Worm (Caenorhabditis elegans): ENCODE data around the gene pho-8.

The pho-8 gene

ce11 chrV:11859082-11859858 lies 25.9 kb downstream of the pho-8 start:
- TF ChIP-seq ref-1 (GFP tag; conservative IDR thresholded peaks at IDR 0.05), result no peak
- no peak for TF ChIP-seq T22C8.4 (GFP tag; IDR thresholded peaks at IDR 0.05)
- no peak for TF ChIP-seq tab-1 (GFP tag; IDR thresholded peaks at IDR 0.05)
- TF ChIP-seq flt-1 (GFP tag; IDR thresholded peaks at IDR 0.05), result no peak
- TF ChIP-seq ztf-23 (GFP tag; IDR thresholded peaks at IDR 0.05), result no peak
- TF ChIP-seq med-1 (GFP tag; optimal IDR thresholded peaks at IDR 0.05; ENCODE audit: insufficient read depth), result no peak
- no peak for TF ChIP-seq cog-1 (tag; optimal IDR thresholded peaks at IDR 0.05)
- TF ChIP-seq ztf-29 (GFP tag; IDR thresholded peaks at IDR 0.05), result no peak
- TF ChIP-seq klf-2 (GFP tag; conservative IDR thresholded peaks at IDR 0.05), result no peak

DNA sequence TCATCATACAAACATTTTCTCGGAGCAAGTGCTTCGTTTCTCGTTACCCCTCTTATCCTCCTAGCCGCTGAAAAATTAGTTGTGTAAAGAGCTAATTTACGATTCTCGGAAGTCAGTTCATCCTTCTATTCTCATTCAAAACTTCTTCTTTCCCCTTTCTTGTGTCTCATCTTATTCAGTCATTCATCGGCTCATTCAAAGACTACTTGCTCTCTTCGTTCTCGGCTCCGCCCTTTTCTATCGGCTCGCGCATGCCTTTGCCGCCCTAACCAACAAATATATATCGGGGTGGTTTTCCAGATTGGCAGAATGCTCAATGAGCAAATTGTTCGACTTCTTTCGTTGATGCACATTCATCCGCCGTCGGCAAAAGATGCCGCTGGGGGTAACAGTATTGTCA lies 27.0 kb downstream of the pho-8 start, which contains the start of gene R13H4.5:
Gene R13H4.5 (plus strand): TSS at position 301 of the 400 bp plus-strand sequence.
- TF ChIP-seq ztf-23 (GFP tag; IDR thresholded peaks at IDR 0.05), result no peak
- TF ChIP-seq ztf-29 (GFP tag; IDR thresholded peaks at IDR 0.05), result no peak
- no peak for TF ChIP-seq ref-1 (GFP tag; conservative IDR thresholded peaks at IDR 0.05)
- TF ChIP-seq tab-1 (GFP tag; IDR thresholded peaks at IDR 0.05), result no peak
- no peak for TF ChIP-seq flt-1 (GFP tag; IDR thresholded peaks at IDR 0.05)
- TF ChIP-seq cog-1 (tag; optimal IDR thresholded peaks at IDR 0.05), result no peak
- TF ChIP-seq T22C8.4 (GFP tag; IDR thresholded peaks at IDR 0.05), result no peak
- TF ChIP-seq med-1 (GFP tag; optimal IDR thresholded peaks at IDR 0.05; ENCODE audit: insufficient read depth), result no peak
- TF ChIP-seq klf-2 (GFP tag; conservative IDR thresholded peaks at IDR 0.05), result no peak

DNA sequence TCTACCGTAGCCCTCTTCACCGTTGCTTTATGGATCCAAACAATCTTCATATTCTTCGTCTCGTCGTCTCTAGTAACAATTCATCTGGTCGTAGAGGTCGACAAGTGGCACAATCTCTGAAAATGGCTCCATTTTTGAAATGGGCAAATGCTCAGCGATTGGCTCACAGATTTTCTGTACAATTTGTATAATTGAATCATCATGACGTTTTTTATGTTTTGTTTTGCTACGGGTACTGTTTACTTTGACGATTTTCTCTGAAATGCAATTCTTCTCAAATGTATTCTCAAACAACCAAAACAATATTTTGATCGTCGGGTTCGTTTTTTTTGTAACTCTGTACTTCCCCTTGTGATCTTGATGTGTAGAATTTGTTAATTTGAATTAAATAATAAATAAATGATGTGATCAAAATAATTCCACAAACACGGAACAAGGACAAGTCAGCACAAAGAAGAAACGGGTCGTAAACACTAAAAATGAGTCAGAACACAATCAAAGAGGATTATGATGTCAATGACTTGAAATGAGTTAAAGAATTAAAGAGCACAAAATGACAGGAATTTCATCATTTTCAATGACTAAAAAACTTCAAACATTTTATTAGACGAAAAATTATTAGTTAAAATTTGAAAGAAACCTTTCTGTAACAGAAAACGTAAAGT lies 28.6 kb downstream of the pho-8 start:
- TF ChIP-seq ref-1 (GFP tag; conservative IDR thresholded peaks at IDR 0.05) (no peak), tab-1 (GFP tag; IDR thresholded peaks at IDR 0.05) (no peak), T22C8.4 (GFP tag; IDR thresholded peaks at IDR 0.05) (no peak), ztf-23 (GFP tag; IDR thresholded peaks at IDR 0.05) (no peak), med-1 (GFP tag; optimal IDR thresholded peaks at IDR 0.05; ENCODE audit: insufficient read depth) (no peak), klf-2 (GFP tag; conservative IDR thresholded peaks at IDR 0.05) (no peak), cog-1 (tag; optimal IDR thresholded peaks at IDR 0.05) (no peak), ztf-29 (GFP tag; IDR thresholded peaks at IDR 0.05) (no peak), flt-1 (GFP tag; IDR thresholded peaks at IDR 0.05) (no peak)

- TF ChIP-seq flt-1 (GFP tag; IDR thresholded peaks at IDR 0.05) (no peak), T22C8.4 (GFP tag; IDR thresholded peaks at IDR 0.05) (no peak), cog-1 (tag; optimal IDR thresholded peaks at IDR 0.05) (no peak)
Observed at ce11 chrV:11862817-11863216, 29.4 kb downstream of the pho-8 start, which contains the start of gene R13H4.6. TSS of gene R13H4.6 (plus strand) at chrV:11863117.

ce11 chrV:11868142-11868541 lies 34.7 kb downstream of the pho-8 start, which contains the start of gene R13H4.7:
TSS of gene R13H4.7 (minus strand) at chrV:11868242.
- TF ChIP-seq ztf-23 (GFP tag; IDR thresholded peaks at IDR 0.05) (no peak), T22C8.4 (GFP tag; IDR thresholded peaks at IDR 0.05) (no peak), ztf-29 (GFP tag; IDR thresholded peaks at IDR 0.05) (no peak), med-1 (GFP tag; optimal IDR thresholded peaks at IDR 0.05; ENCODE audit: insufficient read depth) (no peak), flt-1 (GFP tag; IDR thresholded peaks at IDR 0.05) (no peak), tab-1 (GFP tag; IDR thresholded peaks at IDR 0.05) (no peak), cog-1 (tag; optimal IDR thresholded peaks at IDR 0.05) (no peak), ref-1 (GFP tag; conservative IDR thresholded peaks at IDR 0.05) (no peak), klf-2 (GFP tag; conservative IDR thresholded peaks at IDR 0.05) (no peak)

DNA sequence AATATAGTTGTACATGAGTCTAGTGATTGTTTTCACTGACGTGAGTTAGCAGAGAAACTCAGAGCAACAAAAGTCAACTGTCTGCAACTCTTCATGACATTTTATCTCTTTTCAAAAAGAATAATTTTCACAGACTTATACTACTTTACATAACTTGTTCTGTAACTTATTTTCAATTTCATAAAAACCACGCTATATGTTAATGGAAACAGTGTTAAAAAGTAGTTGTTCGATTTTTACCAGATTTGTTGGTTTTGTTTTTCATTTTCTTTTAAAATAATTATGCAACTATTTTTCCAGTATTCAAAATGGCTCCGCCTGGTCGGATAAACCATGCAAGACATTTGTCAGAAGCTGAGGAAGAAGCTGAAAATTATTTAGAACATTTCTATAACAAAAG lies 41.6 kb downstream of the pho-8 start, which contains the start of gene sulp-4:
Gene sulp-4 (plus strand): TSS at position 301 of the 400 bp plus-strand sequence.
- TF ChIP-seq med-1 (GFP tag; optimal IDR thresholded peaks at IDR 0.05; ENCODE audit: insufficient read depth), result no peak
- no peak for TF ChIP-seq ref-1 (GFP tag; conservative IDR thresholded peaks at IDR 0.05)
- TF ChIP-seq tab-1 (GFP tag; IDR thresholded peaks at IDR 0.05), result no peak
- TF ChIP-seq cog-1 (tag; optimal IDR thresholded peaks at IDR 0.05), result no peak
- no peak for TF ChIP-seq T22C8.4 (GFP tag; IDR thresholded peaks at IDR 0.05)
- no peak for TF ChIP-seq flt-1 (GFP tag; IDR thresholded peaks at IDR 0.05)
- no peak for TF ChIP-seq ztf-29 (GFP tag; IDR thresholded peaks at IDR 0.05)
- no peak for TF ChIP-seq klf-2 (GFP tag; conservative IDR thresholded peaks at IDR 0.05)
- TF ChIP-seq ztf-23 (GFP tag; IDR thresholded peaks at IDR 0.05), result no peak

DNA sequence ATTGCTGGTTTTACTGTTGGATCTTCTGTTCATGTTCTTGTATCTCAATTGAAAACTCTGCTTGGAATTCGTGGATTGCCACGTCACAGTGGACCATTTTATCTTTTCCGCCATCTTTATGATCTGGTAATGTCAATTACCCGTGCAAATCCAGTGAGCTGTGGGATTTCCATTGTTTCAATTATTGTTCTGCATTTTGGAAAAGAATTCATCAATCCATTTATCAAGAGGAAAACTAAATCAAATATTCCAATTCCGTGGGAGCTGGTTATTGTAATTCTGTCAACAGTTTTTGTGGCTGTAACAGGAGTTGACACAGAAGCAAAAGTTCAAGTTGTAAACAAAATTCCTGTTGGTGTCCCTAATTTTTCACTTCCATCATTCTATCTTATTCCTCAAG lies 43.2 kb downstream of the pho-8 start:
- TF ChIP-seq med-1 (GFP tag; optimal IDR thresholded peaks at IDR 0.05; ENCODE audit: insufficient read depth) (no peak), ztf-29 (GFP tag; IDR thresholded peaks at IDR 0.05) (no peak), cog-1 (tag; optimal IDR thresholded peaks at IDR 0.05) (no peak), T22C8.4 (GFP tag; IDR thresholded peaks at IDR 0.05) (no peak)

DNA sequence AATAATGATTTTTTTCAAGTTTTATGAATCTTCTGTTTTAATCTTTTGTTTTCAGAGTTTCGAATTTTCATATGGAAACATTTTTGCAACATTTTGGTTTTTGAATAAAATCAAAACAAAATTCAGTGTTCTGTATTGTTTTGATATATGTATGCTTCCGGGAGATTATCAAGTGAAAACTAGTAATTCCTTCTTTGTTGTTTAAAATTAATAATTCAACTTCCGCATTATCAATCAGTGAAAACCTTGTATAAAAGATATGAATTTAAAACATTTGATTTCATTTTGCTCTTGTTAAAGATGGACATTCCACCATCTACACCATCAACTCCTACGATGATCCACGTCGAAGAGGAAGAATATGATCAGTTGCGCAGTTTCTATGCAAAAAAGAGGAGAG lies 46.3 kb downstream of the pho-8 start, which contains the start of gene sulp-5:
Gene sulp-5 (plus strand): TSS at position 301 of the 400 bp plus-strand sequence.
- TF ChIP-seq tab-1 (GFP tag; IDR thresholded peaks at IDR 0.05), result no peak
- no peak for TF ChIP-seq klf-2 (GFP tag; conservative IDR thresholded peaks at IDR 0.05)
- TF ChIP-seq flt-1 (GFP tag; IDR thresholded peaks at IDR 0.05), result no peak
- TF ChIP-seq med-1 (GFP tag; optimal IDR thresholded peaks at IDR 0.05; ENCODE audit: insufficient read depth), result no peak
- no peak for TF ChIP-seq T22C8.4 (GFP tag; IDR thresholded peaks at IDR 0.05)
- no peak for TF ChIP-seq ztf-29 (GFP tag; IDR thresholded peaks at IDR 0.05)
- TF ChIP-seq ref-1 (GFP tag; conservative IDR thresholded peaks at IDR 0.05), result no peak
- no peak for TF ChIP-seq cog-1 (tag; optimal IDR thresholded peaks at IDR 0.05)
- no peak for TF ChIP-seq ztf-23 (GFP tag; IDR thresholded peaks at IDR 0.05)

DNA sequence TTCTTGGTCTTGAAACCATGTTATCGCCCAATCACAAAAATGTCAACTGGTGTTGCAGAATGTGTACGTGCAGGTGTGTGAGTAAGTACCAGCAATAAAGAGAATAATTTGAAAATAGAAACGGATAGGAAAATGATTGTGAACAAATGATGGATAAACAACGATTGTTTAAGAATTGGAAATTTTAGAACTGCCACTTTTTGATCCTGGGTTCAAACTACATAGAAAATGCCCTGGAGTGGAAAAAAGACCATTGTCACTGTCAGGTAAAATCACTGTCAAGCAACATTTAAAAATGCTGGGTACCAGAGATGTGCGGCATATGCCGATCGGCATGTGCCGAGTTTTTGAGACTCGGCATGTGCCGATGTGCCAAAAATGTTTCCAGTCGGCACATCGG lies 49.8 kb downstream of the pho-8 start:
- TF ChIP-seq klf-2 (GFP tag; conservative IDR thresholded peaks at IDR 0.05) (no peak), ref-1 (GFP tag; conservative IDR thresholded peaks at IDR 0.05) (no peak), med-1 (GFP tag; optimal IDR thresholded peaks at IDR 0.05; ENCODE audit: insufficient read depth) (no peak), flt-1 (GFP tag; IDR thresholded peaks at IDR 0.05) (no peak), cog-1 (tag; optimal IDR thresholded peaks at IDR 0.05) (no peak), ztf-29 (GFP tag; IDR thresholded peaks at IDR 0.05) (no peak), T22C8.4 (GFP tag; IDR thresholded peaks at IDR 0.05) (no peak), ztf-23 (GFP tag; IDR thresholded peaks at IDR 0.05) (no peak), tab-1 (GFP tag; IDR thresholded peaks at IDR 0.05) (no peak)

Data from whole organism, midembryonic.